Worm (Caenorhabditis elegans): ENCODE measurements around the gene baf-1.
"Not testable (repeated sequence)": the region's sequence is repeated elsewhere in the genome, so short reads cannot be mapped to it uniquely, and the experiment has no call there.

ce11 chrIII:9449351-9449750 lies 17.9 kb upstream of the baf-1 start:
- not testable (repeated sequence) for TF ChIP-seq ets-7 (tag; optimal IDR thresholded peaks at IDR 0.05); flt-1 (GFP tag; IDR thresholded peaks at IDR 0.05); aly-1 (tag; optimal IDR thresholded peaks at IDR 0.05); hnd-1 (tag; optimal IDR thresholded peaks at IDR 0.05); hmbx-1 (tag; optimal IDR thresholded peaks at IDR 0.05); ceh-13 (GFP tag; optimal IDR thresholded peaks at IDR 0.05); ama-1 (optimal IDR thresholded peaks at IDR 0.05); B0310.2 (tag; optimal IDR thresholded peaks at IDR 0.05); tbx-11 (GFP tag; IDR thresholded peaks at IDR 0.05); hmg-4 (GFP tag; optimal IDR thresholded peaks at IDR 0.05); ceh-36 (tag; optimal IDR thresholded peaks at IDR 0.05); scrt-1 (GFP tag; IDR thresholded peaks at IDR 0.05); tra-4 (tag; optimal IDR thresholded peaks at IDR 0.05); F13C5.2 (tag; optimal IDR thresholded peaks at IDR 0.05)

Measured in whole organism, early embryonic.